Worm (Caenorhabditis elegans) whole organism, midembryonic: Measurements from ENCODE around the gene ZC374.2.

Source experiments
- T22C8.4 ChIP-seq: fragments of 200-800 bp; sonication (Bioruptor generic); IDR thresholded peaks from 2 replicates; pipeline ENCODE4 v1.3.6; 2022; ENCODE audit warnings: missing genetic modification characterization, missing compliant biosample characterization
- cog-1 ChIP-seq: sonication (generic microtip); optimal IDR thresholded peaks from 2 replicates; lab custom pipeline; 2016; ENCODE audit warnings: missing genetic modification characterization, missing compliant biosample characterization
- flt-1 ChIP-seq: fragments of 200-800 bp; sonication (Bioruptor generic); IDR thresholded peaks from 2 replicates; pipeline ENCODE4 v1.3.6; 2022; ENCODE audit warnings: missing genetic modification characterization, missing compliant biosample characterization
- klf-2 ChIP-seq: fragments of 200-800 bp; sonication (Bioruptor generic); conservative IDR thresholded peaks from 2 replicates; pipeline ENCODE4 v1.3.6; 2022; ENCODE audit warnings: missing genetic modification reagents, missing genetic modification characterization, missing compliant biosample characterization
- med-1 ChIP-seq: sonication (generic microtip); optimal IDR thresholded peaks from 2 replicates; lab custom pipeline; 2017; ENCODE audit warnings: missing genetic modification characterization, mild to moderate bottlenecking, missing compliant biosample characterization, antibody characterized with exemption, missing genetic modification reagents; ENCODE audit not compliant: insufficient read depth
- tab-1 ChIP-seq: fragments of 200-800 bp; sonication (Bioruptor generic); IDR thresholded peaks from 2 replicates; pipeline ENCODE4 v1.3.6; 2022; ENCODE audit warnings: missing genetic modification characterization, missing compliant biosample characterization
- ztf-23 ChIP-seq: fragments of 200-800 bp; sonication (Bioruptor generic); IDR thresholded peaks from 2 replicates; pipeline ENCODE4 v1.3.6; 2022; ENCODE audit warnings: missing genetic modification reagents, missing genetic modification characterization, missing compliant biosample characterization
- ztf-29 ChIP-seq: fragments of 200-800 bp; sonication (Bioruptor generic); IDR thresholded peaks from 2 replicates; pipeline ENCODE4 v1.3.6; 2022; ENCODE audit warnings: missing genetic modification reagents, missing genetic modification characterization, missing compliant biosample characterization

ce11 chrX:9999599-10000201, 47.5 kb downstream of the ZC374.2 start:
- TF ChIP-seq ztf-23, result peak; percentile 51; the same call in 1 of the 2 replicates
- TF ChIP-seq med-1 (GFP tag; lab: Kevin White, UChicago), result no peak
- no peak for TF ChIP-seq tab-1
- peak; percentile 74; the same call in 1 of the 2 replicates for TF ChIP-seq flt-1
- TF ChIP-seq klf-2 (GFP tag; lab: Robert Waterston, UW), result no peak
- peak; percentile 70 for TF ChIP-seq T22C8.4 (GFP tag; lab: Robert Waterston, UW)
- 0 out of 2 replicates have a peak, but pooled peaks have one; percentile 7 for TF ChIP-seq ztf-29 (GFP tag; lab: Robert Waterston, UW)
- peak; percentile 92 for TF ChIP-seq cog-1
